Fruit fly (Drosophila melanogaster) whole organism, embryonic: ENCODE results near the gene yellow-e2.

ENCODE experiments used
- CG10959 ChIP-seq: fragments of 200-800 bp; sonication (Bioruptor generic); IDR thresholded peaks from 2 replicates; pipeline ENCODE4 v1.3.6; 2022; ENCODE audit warnings: missing biosample characterization, missing genetic modification characterization
- CG14710 ChIP-seq: fragments of 200-800 bp; sonication (Bioruptor generic); optimal IDR thresholded peaks from 3 replicates; lab custom pipeline; 2019; ENCODE audit warnings: missing biosample characterization, mild to moderate bottlenecking, missing genetic modification characterization, moderate library complexity
- CG16813 ChIP-seq: fragments of 200-800 bp; sonication (Bioruptor generic); IDR thresholded peaks from 3 replicates; pipeline ENCODE4 v1.3.6; 2022; ENCODE audit warnings: missing biosample characterization, missing genetic modification characterization; ENCODE audit not compliant: partially characterized antibody
- CG17802 ChIP-seq: fragments of 200-800 bp; sonication (Bioruptor generic); optimal IDR thresholded peaks from 2 replicates; lab custom pipeline; 2018; ENCODE audit warnings: missing biosample characterization, mild to moderate bottlenecking, missing genetic modification characterization, moderate library complexity
- CG2116 ChIP-seq: fragments of 200-800 bp; sonication (Bioruptor generic); optimal IDR thresholded peaks from 3 replicates; lab custom pipeline; 2018; ENCODE audit warnings: missing biosample characterization, mild to moderate bottlenecking, missing genetic modification characterization
- CG2120 ChIP-seq: fragments of 200-800 bp; sonication (Bioruptor generic); optimal IDR thresholded peaks from 3 replicates; lab custom pipeline; 2016; ENCODE audit warnings: missing biosample characterization, missing genetic modification characterization
- CG2678 ChIP-seq: fragments of 200-800 bp; sonication (Bioruptor generic); optimal IDR thresholded peaks from 3 replicates; lab custom pipeline; 2019; ENCODE audit warnings: missing biosample characterization, mild to moderate bottlenecking, missing genetic modification characterization, moderate library complexity
- CG32532 ChIP-seq: fragments of 200-800 bp; sonication (Bioruptor generic); IDR thresholded peaks from 2 replicates; pipeline ENCODE4 v1.3.6; 2022; ENCODE audit warnings: missing biosample characterization, missing genetic modification characterization
- CG3281 ChIP-seq: fragments of 200-800 bp; sonication (Bioruptor generic); optimal IDR thresholded peaks from 3 replicates; lab custom pipeline; 2017; ENCODE audit warnings: missing biosample characterization, mild to moderate bottlenecking, missing genetic modification characterization
- CG4424 ChIP-seq: fragments of 200-800 bp; sonication (Bioruptor generic); optimal IDR thresholded peaks from 3 replicates; lab custom pipeline; 2016; ENCODE audit warnings: missing biosample characterization, missing genetic modification characterization
- CG4707 ChIP-seq: fragments of 200-800 bp; sonication (Bioruptor generic); optimal IDR thresholded peaks from 2 replicates; lab custom pipeline; 2018; ENCODE audit warnings: missing biosample characterization, mild to moderate bottlenecking, missing genetic modification characterization, moderate library complexity
- CG6854 ChIP-seq: fragments of 200-800 bp; sonication (Bioruptor generic); optimal IDR thresholded peaks from 3 replicates; lab custom pipeline; 2017; ENCODE audit warnings: missing biosample characterization, mild to moderate bottlenecking, missing genetic modification characterization
- CG7271 ChIP-seq: fragments of 200-800 bp; sonication (Bioruptor generic); optimal IDR thresholded peaks from 2 replicates; lab custom pipeline; 2018; ENCODE audit warnings: missing biosample characterization, mild to moderate bottlenecking, missing genetic modification characterization, moderate library complexity
- CG9876 ChIP-seq: fragments of 200-800 bp; sonication (Bioruptor generic); optimal IDR thresholded peaks from 2 replicates; lab custom pipeline; 2016; ENCODE audit warnings: missing biosample characterization, missing genetic modification characterization
- D19A ChIP-seq: fragments of 200-800 bp; optimal IDR thresholded peaks from 3 replicates; lab custom pipeline; 2019; ENCODE audit warnings: missing biosample characterization, mild to moderate bottlenecking, missing genetic modification characterization, moderate library complexity
- Dbx ChIP-seq: fragments of 200-800 bp; sonication (Bioruptor generic); IDR thresholded peaks from 3 replicates; pipeline ENCODE4 v1.3.6; 2022; ENCODE audit warnings: missing biosample characterization, missing genetic modification characterization
- Dek ChIP-seq: fragments of 200-800 bp; sonication (Bioruptor generic); optimal IDR thresholded peaks from 3 replicates; lab custom pipeline; 2019; ENCODE audit warnings: missing biosample characterization, mild to moderate bottlenecking, missing genetic modification characterization, moderate library complexity
- Doc2 ChIP-seq: fragments of 200-800 bp; sonication (Bioruptor generic); IDR thresholded peaks from 2 replicates; pipeline ENCODE4 v1.3.6; 2022; ENCODE audit warnings: missing biosample characterization, missing genetic modification characterization
- Meics ChIP-seq: fragments of 200-800 bp; sonication (Bioruptor generic); optimal IDR thresholded peaks from 2 replicates; lab custom pipeline; 2017; ENCODE audit warnings: missing biosample characterization, mild to moderate bottlenecking, missing genetic modification characterization
- Nf-YA ChIP-seq: fragments of 200-800 bp; sonication (Bioruptor generic); IDR thresholded peaks from 2 replicates; pipeline ENCODE4 v1.3.6; 2022; ENCODE audit warnings: missing biosample characterization, missing genetic modification characterization
- Oaz ChIP-seq: fragments of 200-800 bp; sonication (Bioruptor generic); IDR thresholded peaks from 2 replicates; pipeline ENCODE4 v1.3.6; 2022; ENCODE audit warnings: missing biosample characterization, missing genetic modification characterization
- Optix ChIP-seq: fragments of 200-800 bp; sonication (Bioruptor generic); IDR thresholded peaks from 3 replicates; pipeline ENCODE4 v1.3.6; 2022; ENCODE audit warnings: missing biosample characterization, missing genetic modification characterization
- Stat92E ChIP-seq, 3 experiments: fragments of >200 bp in 2 of 3; fragments of 200-800 bp in 1 of 3; sonication (Bioruptor generic) in 1 of 3; optimal IDR thresholded peaks; 2 replicates each; lab custom pipeline; 2017 to 2019; ENCODE audit warnings: missing biosample characterization in 3 of 3, missing genetic modification characterization in 3 of 3, mild to moderate bottlenecking in 1 of 3, moderate library complexity in 1 of 3
- ash1 ChIP-seq: fragments of 200-800 bp; sonication (Bioruptor generic); optimal IDR thresholded peaks from 2 replicates; lab custom pipeline; 2018; ENCODE audit warnings: missing biosample characterization, mild to moderate bottlenecking, missing genetic modification characterization
- ato ChIP-seq: fragments of 200-800 bp; sonication (Bioruptor generic); IDR thresholded peaks from 2 replicates; pipeline ENCODE4 v1.3.6; 2022; ENCODE audit warnings: missing biosample characterization, missing genetic modification characterization; ENCODE audit not compliant: partially characterized antibody
- bab2 ChIP-seq: fragments of 200-800 bp; sonication (Bioruptor generic); optimal IDR thresholded peaks from 2 replicates; lab custom pipeline; 2016; ENCODE audit warnings: missing biosample characterization, missing genetic modification characterization
- bsh ChIP-seq, 2 experiments: fragments of 200-800 bp; sonication (Bioruptor generic); optimal IDR thresholded peaks; 2 replicates each; lab custom pipeline; 2017 to 2018; ENCODE audit warnings: mild to moderate bottlenecking in 2 of 2, missing biosample characterization in 2 of 2, missing genetic modification characterization in 2 of 2, moderate library complexity in 1 of 2
- cato ChIP-seq: fragments of 200-800 bp; sonication (Bioruptor generic); optimal IDR thresholded peaks from 2 replicates; lab custom pipeline; 2016; ENCODE audit warnings: missing biosample characterization, missing genetic modification characterization, borderline replicate concordance
- dpn ChIP-seq, 2 experiments: fragments of 200-800 bp; sonication (Bioruptor generic); optimal IDR thresholded peaks; 3 replicates each; lab custom pipeline; 2016; ENCODE audit warnings: missing biosample characterization in 2 of 2, missing genetic modification characterization in 2 of 2
- esg ChIP-seq: fragments of 200-800 bp; sonication (Bioruptor generic); conservative IDR thresholded peaks from 2 replicates; pipeline ENCODE4 v1.3.6; 2022; ENCODE audit warnings: missing biosample characterization, missing genetic modification characterization
- exex ChIP-seq: fragments of 200-800 bp; sonication (Bioruptor generic); optimal IDR thresholded peaks from 4 replicates; lab custom pipeline; 2018; ENCODE audit warnings: missing biosample characterization, mild to moderate bottlenecking, missing genetic modification characterization, moderate library complexity
- gem ChIP-seq: fragments of 200-800 bp; sonication (Bioruptor generic); optimal IDR thresholded peaks from 2 replicates; lab custom pipeline; 2019; ENCODE audit warnings: missing biosample characterization, mild to moderate bottlenecking, missing genetic modification characterization, moderate library complexity
- grau ChIP-seq: fragments of 200-800 bp; optimal IDR thresholded peaks from 3 replicates; lab custom pipeline; 2019; ENCODE audit warnings: missing biosample characterization, mild to moderate bottlenecking, missing genetic modification characterization, moderate library complexity
- nerfin-2 ChIP-seq: fragments of 200-800 bp; sonication (Bioruptor generic); IDR thresholded peaks from 2 replicates; pipeline ENCODE4 v1.3.6; 2022; ENCODE audit warnings: missing biosample characterization, missing genetic modification characterization; ENCODE audit not compliant: partially characterized antibody
- sug ChIP-seq: fragments of 200-800 bp; optimal IDR thresholded peaks from 2 replicates; lab custom pipeline; 2019; ENCODE audit warnings: missing biosample characterization, mild to moderate bottlenecking, missing genetic modification characterization, moderate library complexity
- tll ChIP-seq, 2 experiments: fragments of 200-800 bp in 1 of 2; fragments of >200 bp in 1 of 2; sonication (Bioruptor generic) in 1 of 2; optimal IDR thresholded peaks; 2 replicates each; lab custom pipeline; 2017 to 2019; ENCODE audit warnings: missing biosample characterization in 2 of 2, missing genetic modification characterization in 2 of 2, mild to moderate bottlenecking in 1 of 2, moderate library complexity in 1 of 2

yellow-e2 gene

DNA sequence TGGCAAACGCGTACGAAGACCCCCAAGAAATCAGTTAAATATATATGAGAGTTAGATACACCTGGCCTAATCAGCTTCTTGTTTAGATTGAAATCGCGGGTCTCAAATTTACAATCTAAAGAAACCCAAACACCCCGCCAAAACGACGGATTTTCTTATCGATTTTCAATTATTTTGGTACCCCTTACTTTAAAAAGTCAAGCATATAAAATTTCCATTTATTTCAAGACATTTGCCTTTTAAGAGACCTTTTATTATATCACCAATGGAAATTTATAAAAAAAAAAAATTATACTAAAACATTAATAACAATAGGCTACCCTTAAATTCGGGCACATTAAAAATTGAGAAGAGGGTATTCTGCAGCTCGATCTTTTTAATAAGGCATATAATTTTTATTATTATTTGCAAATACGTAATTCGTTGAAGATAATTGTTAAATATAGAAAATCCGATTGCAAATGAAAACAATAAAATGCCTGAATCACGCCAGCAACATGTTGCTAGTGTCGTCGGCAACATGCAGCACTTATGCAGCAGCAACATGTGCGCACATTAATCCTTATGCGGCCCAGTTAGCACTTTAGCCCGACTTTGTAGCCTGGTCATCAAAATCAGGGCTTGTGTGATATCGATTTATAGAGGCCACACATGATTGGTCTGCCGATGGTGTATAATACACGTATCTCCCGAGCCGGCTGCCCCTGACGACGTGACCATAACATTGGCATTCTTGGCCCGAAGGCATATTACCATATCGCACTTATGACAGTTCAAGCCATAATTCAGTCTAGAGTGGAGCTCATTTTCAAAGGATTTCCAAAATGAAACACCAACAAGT lies 34.7 kb downstream of the yellow-e2 start, which contains the start of the genes Lip3 and CG34309 (continued):
- 0 out of 2 replicates have a peak, but pooled peaks have one; percentile 22 for TF ChIP-seq CG10959 (GFP tag; lab: Robert Waterston, UW)
- no peak for TF ChIP-seq bsh (GFP tag; optimal IDR thresholded peaks at IDR 0.05; lab: Kevin White, UChicago)
- TF ChIP-seq Dek (tag; lab: Kevin White, UChicago), result peak; percentile 17
- no peak for TF ChIP-seq esg
- no peak for TF ChIP-seq tll (GFP tag; optimal IDR thresholded peaks at IDR 0.05; lab: Kevin White, UChicago)
- peak; percentile 83 for TF ChIP-seq exex (tag; lab: Kevin White, UChicago)
- TF ChIP-seq CG4424, result no peak
- peak; percentile 8 for TF ChIP-seq grau (tag; lab: Kevin White, UChicago)
- TF ChIP-seq Nf-YA (GFP tag; lab: Robert Waterston, UW), result no peak
- no peak for TF ChIP-seq bab2 (GFP tag; lab: Kevin White, UChicago)
- no peak for TF ChIP-seq CG16813
- TF ChIP-seq ato (GFP tag; lab: Robert Waterston, UW), result no peak
- TF ChIP-seq gem, result peak; percentile 39
- no peak for TF ChIP-seq cato (GFP tag; lab: Kevin White, UChicago)
- peak; percentile 24 for TF ChIP-seq CG2120 (GFP tag; lab: Kevin White, UChicago)
- TF ChIP-seq CG9876 (GFP tag; lab: Kevin White, UChicago), result no peak
- TF ChIP-seq Optix, result no peak
- no peak for TF ChIP-seq CG2116 (GFP tag; lab: Kevin White, UChicago)
- TF ChIP-seq Meics (GFP tag; lab: Kevin White, UChicago), result peak; percentile 12
- TF ChIP-seq CG14710 (tag; lab: Kevin White, UChicago), result no peak
- no peak for TF ChIP-seq Doc2 (GFP tag; lab: Robert Waterston, UW)
- TF ChIP-seq CG3281, result peak; percentile 2
- no peak for TF ChIP-seq CG4707 (GFP tag; lab: Kevin White, UChicago)
- no peak for TF ChIP-seq Oaz (GFP tag; lab: Robert Waterston, UW)
- peak; percentile 44 for TF ChIP-seq CG2678 (tag; lab: Kevin White, UChicago)
- TF ChIP-seq Dbx, result 0 out of 3 replicates have a peak, but pooled peaks have one; percentile 11
- no peak for TF ChIP-seq nerfin-2 (GFP tag; lab: Robert Waterston, UW)
- peak; percentile 73 for TF ChIP-seq sug (tag; lab: Kevin White, UChicago)

DNA sequence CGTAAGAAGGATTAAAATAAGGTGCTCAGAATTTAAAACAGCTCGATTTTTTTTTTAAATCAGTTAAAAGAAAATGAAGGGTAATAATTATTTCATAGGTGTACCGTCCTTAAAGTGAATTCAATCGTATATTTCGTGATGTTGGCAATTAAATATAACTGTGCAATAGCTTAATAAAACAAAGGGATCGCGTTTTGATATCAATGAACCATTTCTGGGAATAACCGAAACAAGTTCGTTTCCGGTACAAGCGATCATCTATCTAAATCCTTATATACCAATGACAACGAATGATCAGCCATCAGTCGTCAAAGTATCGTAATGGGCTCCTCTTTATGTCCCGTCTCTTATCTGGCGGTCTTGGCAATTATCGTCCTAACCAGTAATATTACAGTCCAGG lies 37.5 kb downstream of the yellow-e2 start, which contains the start of gene CheA87a:
Gene CheA87a, plus strand, starts transcription at position 301 of the 400 bp plus-strand sequence.
- no peak for TF ChIP-seq CG17802 (tag; lab: Kevin White, UChicago)
- TF ChIP-seq dpn (GFP tag; optimal IDR thresholded peaks at IDR 0.05; lab: Kevin White, UChicago), result no peak
- TF ChIP-seq CG6854 (GFP tag; lab: Kevin White, UChicago), result no peak
- no peak for TF ChIP-seq D19A (tag; lab: Kevin White, UChicago)
- no peak for TF ChIP-seq CG32532 (GFP tag; lab: Robert Waterston, UW)
- TF ChIP-seq CG7271, result no peak
- TF ChIP-seq Stat92E (GFP tag; optimal IDR thresholded peaks at IDR 0.05; lab: Kevin White, UChicago), result no peak
- TF ChIP-seq ash1, result no peak
